Fruit fly (Drosophila melanogaster): ENCODE measurements around the gene cal1.

cal1 gene

dm6 chr3R:17054528-17054927, 33.6 kb upstream of the cal1 start (continued):
- TF ChIP-seq tap (tag; optimal IDR thresholded peaks at IDR 0.05) (no peak), pnt (GFP tag; optimal IDR thresholded peaks at IDR 0.05) (no peak), CG9797 (GFP tag; optimal IDR thresholded peaks at IDR 0.05) (no peak), CG9437 (GFP tag; optimal IDR thresholded peaks at IDR 0.05) (no peak), dmrt99B (tag; optimal IDR thresholded peaks at IDR 0.05) (no peak), MESR4 (GFP tag; optimal IDR thresholded peaks at IDR 0.05) (no peak), Hr39 (optimal IDR thresholded peaks at IDR 0.05) (no peak), HLHmδ (GFP tag; optimal IDR thresholded peaks at IDR 0.05) (no peak), CG6272 (GFP tag; IDR thresholded peaks at IDR 0.05) (no peak), zen2 (GFP tag; IDR thresholded peaks at IDR 0.05; ENCODE audit: partially characterized antibody) (no peak), TFAM (GFP tag; optimal IDR thresholded peaks at IDR 0.05) (no peak), otp (GFP tag; IDR thresholded peaks at IDR 0.05) (no peak), chinmo (GFP tag; IDR thresholded peaks at IDR 0.05; ENCODE audit: partially characterized antibody) (0 out of 4 replicates have a peak, but pooled peaks have one; percentile 64), Adf1 (GFP tag; IDR thresholded peaks at IDR 0.05) (peak; percentile 67), pfk (GFP tag; optimal IDR thresholded peaks at IDR 0.05) (no peak), PHDP (tag; optimal IDR thresholded peaks at IDR 0.05) (no peak), CG13775 (GFP tag; optimal IDR thresholded peaks at IDR 0.05) (no peak), Hsf (GFP tag; optimal IDR thresholded peaks at IDR 0.05) (no peak), dysf (GFP tag; IDR thresholded peaks at IDR 0.05) (no peak), HLH4C (GFP tag; IDR thresholded peaks at IDR 0.05; ENCODE audit: partially characterized antibody) (0 out of 3 replicates have a peak, but pooled peaks have one; percentile 3), Neu2 (GFP tag; optimal IDR thresholded peaks at IDR 0.05; ENCODE audit: borderline replicate concordance) (no peak), Dbx (GFP tag; IDR thresholded peaks at IDR 0.05) (no peak), Sox100B (GFP tag; optimal IDR thresholded peaks at IDR 0.05) (no peak), CG31224 (GFP tag; IDR thresholded peaks at IDR 0.05) (no peak), salm (tag; optimal IDR thresholded peaks at IDR 0.05) (no peak), B-H2 (GFP tag; optimal IDR thresholded peaks at IDR 0.05) (no peak), CG14667 (GFP tag; IDR thresholded peaks at IDR 0.05) (no peak), CG7963 (GFP tag; IDR thresholded peaks at IDR 0.05; ENCODE audit: partially characterized antibody) (0 out of 3 replicates have a peak, but pooled peaks have one; percentile 14), Camta (GFP tag; optimal IDR thresholded peaks at IDR 0.05) (no peak), CG9932 (GFP tag; IDR thresholded peaks at IDR 0.05) (no peak), Optix (GFP tag; IDR thresholded peaks at IDR 0.05) (no peak), CG32767 (GFP tag; IDR thresholded peaks at IDR 0.05) (no peak), Med (GFP tag) (peak; percentile 38), her (GFP tag; optimal IDR thresholded peaks at IDR 0.05) (no peak), schlank (tag; optimal IDR thresholded peaks at IDR 0.05) (no peak), exex (tag; optimal IDR thresholded peaks at IDR 0.05) (no peak)

- TF ChIP-seq CG2678 (tag; optimal IDR thresholded peaks at IDR 0.05): peak; percentile 9
- TF ChIP-seq NFAT (GFP tag; IDR thresholded peaks at IDR 0.05): peak; percentile 52; the same call in 1 of the 2 replicates
- 0 out of 2 replicates have a peak, but pooled peaks have one; percentile 6 for TF ChIP-seq CG14667 (GFP tag; IDR thresholded peaks at IDR 0.05)
- TF ChIP-seq Dp (GFP tag; optimal IDR thresholded peaks at IDR 0.05): peak; percentile 8
- TF ChIP-seq CG32532 (GFP tag; IDR thresholded peaks at IDR 0.05): peak; percentile 12; the same call in 1 of the 2 replicates
- peak; percentile 77 for TF ChIP-seq sens (GFP tag)
- peak; percentile 15 for TF ChIP-seq CG2120 (GFP tag; optimal IDR thresholded peaks at IDR 0.05)
- TF ChIP-seq crol (GFP tag; IDR thresholded peaks at IDR 0.05): peak; percentile 99
- no peak for TF ChIP-seq CG3281 (GFP tag; optimal IDR thresholded peaks at IDR 0.05)
- TF ChIP-seq Xrp1 (GFP tag; IDR thresholded peaks at IDR 0.05): no peak
- TF ChIP-seq CG9727 (GFP tag; optimal IDR thresholded peaks at IDR 0.05): peak; percentile 24
- TF ChIP-seq D (optimal IDR thresholded peaks at IDR 0.05): peak; percentile 52
- TF ChIP-seq D (GFP tag; optimal IDR thresholded peaks at IDR 0.05): no peak
- peak; percentile 77 for TF ChIP-seq z (GFP tag; IDR thresholded peaks at IDR 0.05)
- TF ChIP-seq sd (tag; optimal IDR thresholded peaks at IDR 0.05): peak; percentile 99
- no peak for TF ChIP-seq CG31441 (GFP tag; IDR thresholded peaks at IDR 0.05)
- no peak for TF ChIP-seq CG16813 (GFP tag; IDR thresholded peaks at IDR 0.05; ENCODE audit: partially characterized antibody)
Measured at dm6 chr3R:17056183-17056904, 31.7 kb upstream of the cal1 start.

Measured in whole organism, embryonic.